Worm (Caenorhabditis elegans) whole organism, L3 larva: ENCODE results near the gene nduc-2.

Experiments used
- ceh-82 ChIP-seq: fragments of 150-350 bp; optimal IDR thresholded peaks from 2 replicates; lab custom pipeline; 2014; ENCODE audit warnings: missing biosample characterization, missing genetic modification characterization
- egl-27 ChIP-seq: sonication (generic microtip); optimal IDR thresholded peaks from 4 replicates; lab custom pipeline; 2017; ENCODE audit warnings: missing biosample characterization, missing genetic modification reagents, missing genetic modification characterization
- fos-1 ChIP-seq: fragments of 150-350 bp; optimal IDR thresholded peaks from 2 replicates; lab custom pipeline; 2014; ENCODE audit warnings: missing biosample characterization, missing genetic modification characterization
- lin-39 ChIP-seq: fragments of 150-350 bp; optimal IDR thresholded peaks from 2 replicates; lab custom pipeline; 2018; ENCODE audit warnings: missing biosample characterization, missing genetic modification reagents, missing genetic modification characterization
- mdl-1 ChIP-seq: fragments of 150-350 bp; optimal IDR thresholded peaks from 2 replicates; lab custom pipeline; 2014; ENCODE audit warnings: missing biosample characterization, missing genetic modification characterization
- mml-1 ChIP-seq: fragments of 150-350 bp; sonication (generic microtip); optimal IDR thresholded peaks from 3 replicates; lab custom pipeline; 2014; ENCODE audit warnings: missing biosample characterization, missing genetic modification characterization
- nhr-77 ChIP-seq: fragments of 150-350 bp; optimal IDR thresholded peaks from 2 replicates; lab custom pipeline; 2014; ENCODE audit warnings: missing biosample characterization, missing genetic modification characterization
- unc-62 ChIP-seq: fragments of 150-350 bp; sonication (generic microtip); optimal IDR thresholded peaks from 4 replicates; lab custom pipeline; 2014; ENCODE audit warnings: missing biosample characterization, missing genetic modification reagents, missing genetic modification characterization
- ztf-11 ChIP-seq: fragments of 150-350 bp; optimal IDR thresholded peaks from 2 replicates; lab custom pipeline; 2014; ENCODE audit warnings: missing biosample characterization, missing genetic modification characterization

ce11 chrIII:2795442-2796023 lies 8.9 kb downstream of the nduc-2 start:
- no peak for TF ChIP-seq mdl-1
- no peak for TF ChIP-seq unc-62 (GFP tag; lab: Kevin White, UChicago)
- TF ChIP-seq nhr-77 (tag; lab: Kevin White, UChicago): no peak
- TF ChIP-seq mml-1 (tag; lab: Kevin White, UChicago): no peak
- TF ChIP-seq ceh-82 (tag; lab: Kevin White, UChicago): no peak
- TF ChIP-seq lin-39: no peak
- no peak for TF ChIP-seq ztf-11
- no peak for TF ChIP-seq egl-27 (tag; lab: Kevin White, UChicago)
- no peak for TF ChIP-seq fos-1 (tag; lab: Kevin White, UChicago)
